Worm (Caenorhabditis elegans): ENCODE measurements around the gene T25B9.12.
A peak's percentile ranks its signal among the peaks of the same experiment; 100 is the strongest.
"Not testable (repeated sequence)": the region's sequence is repeated elsewhere in the genome, so short reads cannot be mapped to it uniquely, and the experiment has no call there.

The T25B9.12 gene

ce11 chrIV:10765053-10765452 is at the start of gene T25B9.12:
T25B9.12 (plus strand) TSS chrIV:10765353.
- TF ChIP-seq him-1 (tag; optimal IDR thresholded peaks at IDR 0.05) (no peak), W03F9.2 (tag; optimal IDR thresholded peaks at IDR 0.05) (no peak), dao-5 (tag; optimal IDR thresholded peaks at IDR 0.05) (no peak)

- TF ChIP-seq W03F9.2 (tag; optimal IDR thresholded peaks at IDR 0.05): no peak
- no peak for TF ChIP-seq dao-5 (tag; optimal IDR thresholded peaks at IDR 0.05)
- TF ChIP-seq him-1 (tag; optimal IDR thresholded peaks at IDR 0.05): no peak
Measured at ce11 chrIV:10716348-10716747, 48.8 kb upstream of the T25B9.12 start, which contains the start of gene ncx-3. ncx-3 (plus strand) TSS chrIV:10716648.

- TF ChIP-seq dao-5 (tag; optimal IDR thresholded peaks at IDR 0.05): no peak
- no peak for TF ChIP-seq him-1 (tag; optimal IDR thresholded peaks at IDR 0.05)
- no peak for TF ChIP-seq W03F9.2 (tag; optimal IDR thresholded peaks at IDR 0.05)
Measured at ce11 chrIV:10718075-10718474, 47.1 kb upstream of the T25B9.12 start.

- TF ChIP-seq him-1 (tag; optimal IDR thresholded peaks at IDR 0.05) (no peak), dao-5 (tag; optimal IDR thresholded peaks at IDR 0.05) (no peak), W03F9.2 (tag; optimal IDR thresholded peaks at IDR 0.05) (no peak)
Measured at ce11 chrIV:10718865-10719264, 46.3 kb upstream of the T25B9.12 start.

- TF ChIP-seq W03F9.2 (tag; optimal IDR thresholded peaks at IDR 0.05): no peak
- no peak for TF ChIP-seq dao-5 (tag; optimal IDR thresholded peaks at IDR 0.05)
- TF ChIP-seq him-1 (tag; optimal IDR thresholded peaks at IDR 0.05): no peak
Measured at ce11 chrIV:10727734-10728133, 37.4 kb upstream of the T25B9.12 start, which contains the start of gene ZC168.2. ZC168.2 (plus strand) TSS chrIV:10728034.

- TF ChIP-seq W03F9.2 (tag; optimal IDR thresholded peaks at IDR 0.05): peak; percentile 22
- TF ChIP-seq dao-5 (tag; optimal IDR thresholded peaks at IDR 0.05): no peak
Measured at ce11 chrIV:10734527-10735436, 30.4 kb upstream of the T25B9.12 start, which contains the start of the genes orc-5 and cyb-1. orc-5 (minus strand) TSS chrIV:10734588. cyb-1 (plus strand) TSS chrIV:10735216.

- TF ChIP-seq dao-5 (tag; optimal IDR thresholded peaks at IDR 0.05) (no peak), him-1 (tag; optimal IDR thresholded peaks at IDR 0.05) (no peak), W03F9.2 (tag; optimal IDR thresholded peaks at IDR 0.05) (no peak)
Measured at ce11 chrIV:10737011-10737553, 28.1 kb upstream of the T25B9.12 start, which contains the start of gene grl-21. grl-21 (plus strand) TSS chrIV:10737474.

- TF ChIP-seq him-1 (tag; optimal IDR thresholded peaks at IDR 0.05): no peak
- no peak for TF ChIP-seq W03F9.2 (tag; optimal IDR thresholded peaks at IDR 0.05)
- TF ChIP-seq dao-5 (tag; optimal IDR thresholded peaks at IDR 0.05): no peak
Measured at ce11 chrIV:10738328-10738727, 26.8 kb upstream of the T25B9.12 start, which contains the start of gene ssp-34. ssp-34 (minus strand) TSS chrIV:10738602.

ce11 chrIV:10744475-10744874 is 20.7 kb upstream of the T25B9.12 start, which contains the start of gene T25B9.3:
T25B9.3 (plus strand) TSS chrIV:10744775.
- TF ChIP-seq dao-5 (tag; optimal IDR thresholded peaks at IDR 0.05) (no peak), him-1 (tag; optimal IDR thresholded peaks at IDR 0.05) (no peak), W03F9.2 (tag; optimal IDR thresholded peaks at IDR 0.05) (no peak)

- TF ChIP-seq him-1 (tag; optimal IDR thresholded peaks at IDR 0.05): no peak
- TF ChIP-seq dao-5 (tag; optimal IDR thresholded peaks at IDR 0.05): no peak
Measured at ce11 chrIV:10745332-10745731, 19.8 kb upstream of the T25B9.12 start.

- TF ChIP-seq dao-5 (tag; optimal IDR thresholded peaks at IDR 0.05): no peak
- TF ChIP-seq him-1 (tag; optimal IDR thresholded peaks at IDR 0.05): no peak
- TF ChIP-seq W03F9.2 (tag; optimal IDR thresholded peaks at IDR 0.05): no peak
Measured at ce11 chrIV:10750041-10750440, 15.1 kb upstream of the T25B9.12 start, which contains the start of gene T25B9.1. T25B9.1 (minus strand) TSS chrIV:10750141.

- TF ChIP-seq him-1, dao-5, W03F9.2 (tag; optimal IDR thresholded peaks at IDR 0.05): not testable (repeated sequence)
Measured at ce11 chrIV:10751740-10752139, 13.4 kb upstream of the T25B9.12 start, which contains the start of gene T25B9.2. T25B9.2 (minus strand) TSS chrIV:10751840.

- TF ChIP-seq him-1 (tag; optimal IDR thresholded peaks at IDR 0.05) (no peak), dao-5 (tag; optimal IDR thresholded peaks at IDR 0.05) (no peak), W03F9.2 (tag; optimal IDR thresholded peaks at IDR 0.05) (no peak)
Measured at ce11 chrIV:10754685-10755084, 10.5 kb upstream of the T25B9.12 start, which contains the start of gene T25B9.5. T25B9.5 (minus strand) TSS chrIV:10754785.

All from whole organism, L4/young adult.